Worm (Caenorhabditis elegans) whole organism, L1 larva: ENCODE results near the gene sra-10.

Experiments used
- Y116A8C.19 ChIP-seq: sonication (generic microtip); optimal IDR thresholded peaks from 2 replicates; lab custom pipeline; 2016; ENCODE audit warnings: missing compliant biosample characterization, missing genetic modification characterization, borderline replicate concordance
- dpl-1 ChIP-seq, 3 experiments: fragments of 150-350 bp in 2 of 3; sonication (generic microtip) in 1 of 3; optimal IDR thresholded peaks; 2 replicates each; lab custom pipeline; 2014 to 2017; ENCODE audit warnings: missing biosample characterization in 3 of 3, missing genetic modification characterization in 3 of 3, missing genetic modification reagents in 3 of 3
- egl-13 ChIP-seq: sonication (generic microtip); optimal IDR thresholded peaks from 2 replicates; lab custom pipeline; 2016; ENCODE audit warnings: missing genotype, missing genetic modification reagents, missing genetic modification characterization, missing compliant biosample characterization
- fos-1 ChIP-seq: fragments of 150-350 bp; optimal IDR thresholded peaks from 2 replicates; lab custom pipeline; 2014; ENCODE audit warnings: missing biosample characterization, missing genetic modification characterization
- lin-13 ChIP-seq: fragments of 150-350 bp; optimal IDR thresholded peaks from 2 replicates; lab custom pipeline; 2014; ENCODE audit warnings: missing biosample characterization, missing genetic modification reagents, missing genetic modification characterization
- mdl-1 ChIP-seq, 2 experiments: fragments of 150-350 bp; optimal IDR thresholded peaks; 2 replicates each; lab custom pipeline; 2014 to 2017; ENCODE audit warnings: missing biosample characterization in 2 of 2, missing genetic modification characterization in 2 of 2, inconsistent platforms in 1 of 2
- nhr-11 ChIP-seq: fragments of 150-350 bp; optimal IDR thresholded peaks from 2 replicates; lab custom pipeline; 2014; ENCODE audit warnings: missing biosample characterization, missing genetic modification characterization
- nhr-28 ChIP-seq: fragments of 150-350 bp; optimal IDR thresholded peaks from 2 replicates; lab custom pipeline; 2014; ENCODE audit warnings: missing biosample characterization, missing genetic modification characterization
- pqm-1 ChIP-seq: sonication (generic microtip); optimal IDR thresholded peaks from 3 replicates; lab custom pipeline; 2017; ENCODE audit warnings: missing biosample characterization, missing genetic modification characterization
- rnt-1 ChIP-seq: sonication (generic microtip); optimal IDR thresholded peaks from 2 replicates; lab custom pipeline; 2016; ENCODE audit warnings: mild to moderate bottlenecking, missing genetic modification characterization, moderate library complexity, missing compliant biosample characterization

DNA sequence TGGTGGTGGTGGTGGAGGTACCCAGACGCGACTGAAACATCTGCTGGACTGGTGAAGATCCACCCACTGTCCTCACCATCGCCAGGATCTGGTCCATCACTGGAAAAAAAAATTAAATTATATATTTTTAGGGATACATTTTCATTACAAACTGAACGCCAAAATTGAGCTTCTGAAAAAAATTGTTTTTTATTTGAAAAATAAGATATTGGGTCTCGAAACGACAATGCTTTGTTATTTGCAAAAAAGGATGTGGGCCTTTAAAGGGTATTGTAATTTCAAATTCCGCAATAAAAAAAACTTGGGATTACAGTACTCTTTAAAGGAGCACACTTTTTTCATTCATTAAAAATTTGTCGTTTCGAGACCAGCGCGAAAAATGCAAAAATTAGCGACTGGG lies 45.0 kb downstream of the sra-10 start, which contains the start of gene M106.2:
- TF ChIP-seq mdl-1 (tag; optimal IDR thresholded peaks at IDR 0.05; lab: Kevin White, UChicago): no peak
- no peak for TF ChIP-seq lin-13 (GFP tag; lab: Kevin White, UChicago)
- TF ChIP-seq pqm-1 (tag; lab: Kevin White, UChicago): no peak
- no peak for TF ChIP-seq rnt-1 (tag; lab: Kevin White, UChicago)
- no peak for TF ChIP-seq nhr-11 (tag; lab: Kevin White, UChicago)
- no peak for TF ChIP-seq egl-13 (tag; lab: Kevin White, UChicago)
- no peak for TF ChIP-seq fos-1 (tag; lab: Kevin White, UChicago)
- TF ChIP-seq Y116A8C.19 (tag; lab: Kevin White, UChicago): no peak
- TF ChIP-seq dpl-1 (GFP tag; optimal IDR thresholded peaks at IDR 0.05; lab: Kevin White, UChicago): no peak
- no peak for TF ChIP-seq nhr-28 (tag; lab: Kevin White, UChicago)
